Fruit fly (Drosophila melanogaster) whole organism, wandering third instar larva: ENCODE measurements around the gene Mekk1.

Experiments used
- Myc ChIP-seq: fragments of >200 bp; optimal IDR thresholded peaks from 2 replicates; lab custom pipeline; 2017
- h ChIP-seq: fragments of 200-800 bp; sonication (Bioruptor generic); optimal IDR thresholded peaks from 3 replicates; lab custom pipeline; 2016; ENCODE audit warnings: missing biosample characterization, mild to moderate bottlenecking, missing genetic modification characterization
- rgr ChIP-seq: fragments of 200-800 bp; sonication (Bioruptor generic); optimal IDR thresholded peaks from 3 replicates; lab custom pipeline; 2016; ENCODE audit warnings: missing biosample characterization, mild to moderate bottlenecking, missing genetic modification characterization

dm6 chr3R:18698855-18699569 lies 44.4 kb downstream of the Mekk1 start:
- no peak for TF ChIP-seq h
- no peak for TF ChIP-seq rgr (GFP tag; lab: Kevin White, UChicago)
- TF ChIP-seq Myc = no peak
